Fruit fly (Drosophila melanogaster) whole organism, embryonic: ENCODE measurements around the gene CG14034.

ENCODE experiments used
- Ada2b ChIP-seq: fragments of 200-800 bp; sonication (Bioruptor generic); IDR thresholded peaks from 2 replicates; pipeline ENCODE4 v1.3.6; 2022; ENCODE audit warnings: missing biosample characterization, missing genetic modification characterization
- CG11398 ChIP-seq: fragments of 200-800 bp; sonication (Bioruptor generic); optimal IDR thresholded peaks from 2 replicates; lab custom pipeline; 2016; ENCODE audit warnings: missing biosample characterization, missing genetic modification characterization
- CG11695 ChIP-seq: fragments of 200-800 bp; sonication (Bioruptor generic); IDR thresholded peaks from 3 replicates; pipeline ENCODE4 v1.3.6; 2022; ENCODE audit warnings: missing biosample characterization, missing genetic modification characterization
- CG12391 ChIP-seq: fragments of 200-800 bp; sonication (Bioruptor generic); optimal IDR thresholded peaks from 3 replicates; lab custom pipeline; 2018; ENCODE audit warnings: missing biosample characterization, mild to moderate bottlenecking, missing genetic modification characterization, moderate library complexity
- CG15269 ChIP-seq: fragments of 200-800 bp; sonication (Bioruptor generic); optimal IDR thresholded peaks from 2 replicates; lab custom pipeline; 2018; ENCODE audit warnings: missing biosample characterization, mild to moderate bottlenecking, missing genetic modification characterization, moderate library complexity
- CG17328 ChIP-seq: fragments of 200-800 bp; sonication (Bioruptor generic); IDR thresholded peaks from 2 replicates; pipeline ENCODE4 v1.3.6; 2022; ENCODE audit warnings: missing biosample characterization, missing genetic modification characterization
- CG17359 ChIP-seq: fragments of 200-800 bp; sonication (Bioruptor generic); optimal IDR thresholded peaks from 3 replicates; lab custom pipeline; 2018; ENCODE audit warnings: missing biosample characterization, mild to moderate bottlenecking, missing genetic modification characterization, moderate library complexity
- CG17912 ChIP-seq: fragments of 200-800 bp; sonication (Bioruptor generic); optimal IDR thresholded peaks from 2 replicates; lab custom pipeline; 2018; ENCODE audit warnings: missing biosample characterization, mild to moderate bottlenecking, missing genetic modification characterization
- CG18262 ChIP-seq: fragments of 200-800 bp; optimal IDR thresholded peaks from 3 replicates; lab custom pipeline; 2019; ENCODE audit warnings: missing biosample characterization, mild to moderate bottlenecking, missing genetic modification characterization, moderate library complexity
- CG2712 ChIP-seq: fragments of 200-800 bp; optimal IDR thresholded peaks from 3 replicates; lab custom pipeline; 2019; ENCODE audit warnings: missing biosample characterization, mild to moderate bottlenecking, missing genetic modification characterization, moderate library complexity
- CG3726 ChIP-seq: fragments of 200-800 bp; sonication (Bioruptor generic); IDR thresholded peaks from 3 replicates; pipeline ENCODE4, ENCODE4 v1.3.6; 2022; ENCODE audit warnings: missing biosample characterization, missing genetic modification characterization
- CG42726 ChIP-seq: fragments of 200-800 bp; sonication (Bioruptor generic); IDR thresholded peaks from 2 replicates; pipeline ENCODE4 v1.3.6; 2022; ENCODE audit warnings: missing biosample characterization, missing genetic modification characterization; ENCODE audit not compliant: partially characterized antibody
- CG7745 ChIP-seq: fragments of 200-800 bp; sonication (Bioruptor generic); optimal IDR thresholded peaks from 2 replicates; lab custom pipeline; 2018; ENCODE audit warnings: missing biosample characterization, mild to moderate bottlenecking, missing genetic modification characterization, moderate library complexity
- CG8290 ChIP-seq, 3 experiments: fragments of 200-800 bp; sonication (Bioruptor generic); optimal IDR thresholded peaks; 2 replicates each; lab custom pipeline; 2016 to 2019; ENCODE audit warnings: missing biosample characterization in 3 of 3, missing genetic modification characterization in 3 of 3, mild to moderate bottlenecking in 2 of 3, moderate library complexity in 1 of 3
- CG8359 ChIP-seq: fragments of 200-800 bp; sonication (Bioruptor generic); optimal IDR thresholded peaks from 2 replicates; lab custom pipeline; 2017; ENCODE audit warnings: missing biosample characterization, mild to moderate bottlenecking, missing genetic modification characterization, borderline replicate concordance
- CG9215 ChIP-seq: fragments of 200-800 bp; sonication (Bioruptor generic); IDR thresholded peaks from 2 replicates; pipeline ENCODE4 v1.3.6; 2022; ENCODE audit warnings: missing biosample characterization, missing genetic modification characterization
- CG9817 ChIP-seq: fragments of 200-800 bp; sonication (Bioruptor generic); optimal IDR thresholded peaks from 2 replicates; lab custom pipeline; 2018; ENCODE audit warnings: missing biosample characterization, mild to moderate bottlenecking, missing genetic modification characterization, moderate library complexity
- Doc2 ChIP-seq: fragments of 200-800 bp; sonication (Bioruptor generic); IDR thresholded peaks from 2 replicates; pipeline ENCODE4 v1.3.6; 2022; ENCODE audit warnings: missing biosample characterization, missing genetic modification characterization
- H15 ChIP-seq: fragments of 200-800 bp; sonication (Bioruptor generic); IDR thresholded peaks from 3 replicates; pipeline ENCODE4 v1.3.6; 2022; ENCODE audit warnings: missing biosample characterization, missing genetic modification characterization
- Max ChIP-seq: fragments of 200-800 bp; sonication (Bioruptor generic); optimal IDR thresholded peaks from 2 replicates; lab custom pipeline; 2016; ENCODE audit warnings: missing biosample characterization, mild to moderate bottlenecking, missing genetic modification characterization
- Med ChIP-seq: fragments of 200-800 bp; sonication (Bioruptor generic); peaks from one replicate; lab custom pipeline; 2016; ENCODE audit warnings: missing biosample characterization, missing genetic modification characterization, mild to moderate bottlenecking, inconsistent platforms, moderate library complexity
- Oli ChIP-seq: fragments of 200-800 bp; sonication (Bioruptor generic); optimal IDR thresholded peaks from 2 replicates; lab custom pipeline; 2018; ENCODE audit warnings: missing biosample characterization, mild to moderate bottlenecking, missing genetic modification characterization, moderate library complexity
- Opbp ChIP-seq: fragments of 200-800 bp; sonication (Bioruptor generic); IDR thresholded peaks from 3 replicates; pipeline ENCODE4 v1.3.6; 2022; ENCODE audit warnings: missing biosample characterization, missing genetic modification characterization; ENCODE audit not compliant: partially characterized antibody
- Side ChIP-seq: fragments of 200-800 bp; sonication (Bioruptor generic); optimal IDR thresholded peaks from 2 replicates; lab custom pipeline; 2016; ENCODE audit warnings: missing biosample characterization, missing genetic modification characterization
- Sox102F ChIP-seq: fragments of 200-800 bp; sonication (Bioruptor generic); optimal IDR thresholded peaks from 2 replicates; lab custom pipeline; 2018; ENCODE audit warnings: missing biosample characterization, mild to moderate bottlenecking, missing genetic modification characterization, moderate library complexity
- Trl ChIP-seq, 3 experiments: fragments of >200 bp in 2 of 3; fragments of 200-800 bp in 1 of 3; sonication (Bioruptor generic) in 1 of 3; optimal IDR thresholded peaks; 2 replicates in 1 of 3; 3 replicates in 2 of 3; lab custom pipeline; 2016 to 2017; ENCODE audit warnings: missing biosample characterization in 1 of 3, missing genetic modification characterization in 1 of 3
- Xrp1 ChIP-seq: fragments of 200-800 bp; sonication (Bioruptor generic); IDR thresholded peaks from 2 replicates; pipeline ENCODE4 v1.3.6; 2022; ENCODE audit warnings: missing biosample characterization, missing genetic modification characterization
- ab ChIP-seq: fragments of 200-800 bp; sonication (Bioruptor generic); optimal IDR thresholded peaks from 2 replicates; lab custom pipeline; 2016; ENCODE audit warnings: missing biosample characterization, missing genetic modification characterization
- caup ChIP-seq: fragments of 200-800 bp; sonication (Bioruptor generic); optimal IDR thresholded peaks from 3 replicates; lab custom pipeline; 2017; ENCODE audit warnings: missing biosample characterization, mild to moderate bottlenecking, missing genetic modification characterization, moderate library complexity; ENCODE audit not compliant: severe bottlenecking
- chinmo ChIP-seq: fragments of 200-800 bp; sonication (Bioruptor generic); IDR thresholded peaks from 4 replicates; pipeline ENCODE4 v1.3.6; 2022; ENCODE audit warnings: missing biosample characterization, missing genetic modification characterization; ENCODE audit not compliant: partially characterized antibody
- ci ChIP-seq: fragments of 200-800 bp; sonication (Bioruptor generic); IDR thresholded peaks from 3 replicates; pipeline ENCODE4 v1.3.6; 2022; ENCODE audit warnings: missing biosample characterization, missing genetic modification characterization
- eve ChIP-seq, 2 experiments: fragments of >200 bp; optimal IDR thresholded peaks; 2 replicates each; lab custom pipeline; 2017; ENCODE audit warnings: missing biosample characterization in 2 of 2, missing genetic modification characterization in 2 of 2
- exex ChIP-seq: fragments of 200-800 bp; sonication (Bioruptor generic); optimal IDR thresholded peaks from 4 replicates; lab custom pipeline; 2018; ENCODE audit warnings: missing biosample characterization, mild to moderate bottlenecking, missing genetic modification characterization, moderate library complexity
- gem ChIP-seq: fragments of 200-800 bp; sonication (Bioruptor generic); optimal IDR thresholded peaks from 2 replicates; lab custom pipeline; 2019; ENCODE audit warnings: missing biosample characterization, mild to moderate bottlenecking, missing genetic modification characterization, moderate library complexity
- inv ChIP-seq: fragments of 200-800 bp; sonication (Bioruptor generic); IDR thresholded peaks from 2 replicates; pipeline ENCODE4 v1.3.6; 2022; ENCODE audit warnings: missing biosample characterization, missing genetic modification characterization; ENCODE audit not compliant: partially characterized antibody
- otp ChIP-seq: fragments of 200-800 bp; sonication (Bioruptor generic); IDR thresholded peaks from 3 replicates; pipeline ENCODE4, ENCODE4 v1.3.6; 2022; ENCODE audit warnings: missing biosample characterization, missing genetic modification characterization
- pfk ChIP-seq: fragments of 200-800 bp; sonication (Bioruptor generic); optimal IDR thresholded peaks from 2 replicates; lab custom pipeline; 2018; ENCODE audit warnings: missing biosample characterization, mild to moderate bottlenecking, missing genetic modification characterization, moderate library complexity
- phol ChIP-seq: fragments of 200-800 bp; sonication (Bioruptor generic); optimal IDR thresholded peaks from 3 replicates; lab custom pipeline; 2018; ENCODE audit warnings: missing biosample characterization, mild to moderate bottlenecking, missing genetic modification characterization, moderate library complexity
- rib ChIP-seq: fragments of 200-800 bp; sonication (Bioruptor generic); IDR thresholded peaks from 2 replicates; pipeline ENCODE4 v1.3.6; 2022; ENCODE audit warnings: missing biosample characterization, missing genetic modification characterization
- sens ChIP-seq: fragments of 200-800 bp; sonication (Bioruptor generic); peaks from one replicate; lab custom pipeline; 2016; ENCODE audit warnings: missing biosample characterization, missing genetic modification characterization
- tin ChIP-seq: fragments of 200-800 bp; sonication (Bioruptor generic); optimal IDR thresholded peaks from 3 replicates; lab custom pipeline; 2016; ENCODE audit warnings: missing biosample characterization, missing genetic modification characterization
- tio ChIP-seq: fragments of 200-800 bp; sonication (Bioruptor generic); optimal IDR thresholded peaks from 2 replicates; lab custom pipeline; 2017; ENCODE audit warnings: missing biosample characterization, missing genetic modification characterization, inconsistent platforms
- twi ChIP-seq: fragments of 200-800 bp; optimal IDR thresholded peaks from 2 replicates; lab custom pipeline; 2019; ENCODE audit warnings: missing biosample characterization, mild to moderate bottlenecking, missing genetic modification characterization, moderate library complexity

Gene CG14034

dm6 chr2L:5232967-5233909, 16.9 kb upstream of the CG14034 start (continued):
- TF ChIP-seq ci (0 out of 3 replicates have a peak, but pooled peaks have one; percentile 21), rib (GFP tag; lab: Robert Waterston, UW) (peak; percentile 16; the same call in 1 of the 2 replicates), CG8359 (GFP tag; lab: Kevin White, UChicago) (peak; percentile 98), exex (tag; lab: Kevin White, UChicago) (peak; percentile 92), Side (GFP tag; lab: Kevin White, UChicago) (peak; percentile 6)

dm6 chr2L:5232175-5232574, 15.8 kb upstream of the CG14034 start:
- TF ChIP-seq CG3726 (GFP tag; lab: Robert Waterston, UW) (no peak), Max (GFP tag; lab: Kevin White, UChicago) (no peak), inv (GFP tag; lab: Robert Waterston, UW) (no peak), Trl (optimal IDR thresholded peaks at IDR 0.05; lab: Kevin White, UChicago) (no peak), Trl (GFP tag; optimal IDR thresholded peaks at IDR 0.05; lab: Kevin White, UChicago) (no peak), CG15269 (tag; lab: Kevin White, UChicago) (no peak), twi (tag; lab: Kevin White, UChicago) (peak; percentile 72), caup (GFP tag; lab: Kevin White, UChicago) (no peak), Doc2 (GFP tag; lab: Robert Waterston, UW) (no peak), Med (peak; percentile 72), H15 (GFP tag; lab: Robert Waterston, UW) (0 out of 3 replicates have a peak, but pooled peaks have one; percentile 11)
- TF ChIP-seq, all 482 proteins: peak for 3

- TF ChIP-seq ab (GFP tag; lab: Kevin White, UChicago) (no peak), Sox102F (GFP tag; lab: Kevin White, UChicago) (peak; percentile 24), gem (tag; lab: Kevin White, UChicago) (peak; percentile 48), CG7745 (tag; lab: Kevin White, UChicago) (peak; percentile 49), CG8290 (GFP tag; optimal IDR thresholded peaks at IDR 0.05; lab: Kevin White, UChicago) (peak; percentile 0), CG8290 (tag; optimal IDR thresholded peaks at IDR 0.05; lab: Kevin White, UChicago) (no peak), CG12391 (tag; lab: Kevin White, UChicago) (peak; percentile 4), otp (GFP tag; lab: Robert Waterston, UW) (0 out of 3 replicates have a peak, but pooled peaks have one; percentile 16), Ada2b (GFP tag; lab: Robert Waterston, UW) (0 out of 2 replicates have a peak, but pooled peaks have one; percentile 19), CG17912 (GFP tag; lab: Kevin White, UChicago) (no peak), phol (peak; percentile 5), CG9817 (tag; lab: Kevin White, UChicago) (no peak), CG2712 (peak; percentile 18), CG9215 (no peak), chinmo (GFP tag; lab: Robert Waterston, UW) (0 out of 4 replicates have a peak, but pooled peaks have one; percentile 28), CG17328 (peak; percentile 15; the same call in 1 of the 2 replicates), Opbp (GFP tag; lab: Robert Waterston, UW) (no peak), CG11398 (no peak), tio (GFP tag; lab: Kevin White, UChicago) (peak; percentile 7), sens (GFP tag; lab: Kevin White, UChicago) (peak; percentile 80), pfk (GFP tag; lab: Kevin White, UChicago) (no peak), CG17359 (tag; lab: Kevin White, UChicago) (peak; percentile 9), tin (GFP tag; lab: Kevin White, UChicago) (no peak), Med (peak; percentile 68), CG42726 (GFP tag; lab: Robert Waterston, UW) (no peak), eve (GFP tag; optimal IDR thresholded peaks at IDR 0.05; lab: Kevin White, UChicago) (peak in 1 of 2 experiments; percentile 73), CG18262 (tag; lab: Kevin White, UChicago) (peak; percentile 33), Oli (tag; lab: Kevin White, UChicago) (peak; percentile 12), Xrp1 (GFP tag; lab: Robert Waterston, UW) (peak; percentile 25; the same call in 1 of the 2 replicates), CG11695 (GFP tag; lab: Robert Waterston, UW) (0 out of 3 replicates have a peak, but pooled peaks have one; percentile 31)
These were observed 15.1 kb upstream of the CG14034 start for dm6 chr2L:5231437-5231836.
